Worm (Caenorhabditis elegans) whole organism, midembryonic: ENCODE data around the gene acr-14.

Experiments used
- T22C8.4 ChIP-seq: fragments of 200-800 bp; sonication (Bioruptor generic); IDR thresholded peaks from 2 replicates; pipeline ENCODE4 v1.3.6; 2022; ENCODE audit warnings: missing genetic modification characterization, missing compliant biosample characterization
- cog-1 ChIP-seq: sonication (generic microtip); optimal IDR thresholded peaks from 2 replicates; lab custom pipeline; 2016; ENCODE audit warnings: missing genetic modification characterization, missing compliant biosample characterization
- flt-1 ChIP-seq: fragments of 200-800 bp; sonication (Bioruptor generic); IDR thresholded peaks from 2 replicates; pipeline ENCODE4 v1.3.6; 2022; ENCODE audit warnings: missing genetic modification characterization, missing compliant biosample characterization
- klf-2 ChIP-seq: fragments of 200-800 bp; sonication (Bioruptor generic); conservative IDR thresholded peaks from 2 replicates; pipeline ENCODE4 v1.3.6; 2022; ENCODE audit warnings: missing genetic modification reagents, missing genetic modification characterization, missing compliant biosample characterization
- med-1 ChIP-seq: sonication (generic microtip); optimal IDR thresholded peaks from 2 replicates; lab custom pipeline; 2017; ENCODE audit warnings: missing genetic modification characterization, mild to moderate bottlenecking, missing compliant biosample characterization, antibody characterized with exemption, missing genetic modification reagents; ENCODE audit not compliant: insufficient read depth
- ref-1 ChIP-seq: fragments of 200-800 bp; sonication (Bioruptor generic); conservative IDR thresholded peaks from 2 replicates; pipeline ENCODE4 v1.3.6; 2022; ENCODE audit warnings: missing genetic modification reagents, missing genetic modification characterization, missing compliant biosample characterization
- tab-1 ChIP-seq: fragments of 200-800 bp; sonication (Bioruptor generic); IDR thresholded peaks from 2 replicates; pipeline ENCODE4 v1.3.6; 2022; ENCODE audit warnings: missing genetic modification characterization, missing compliant biosample characterization
- ztf-23 ChIP-seq: fragments of 200-800 bp; sonication (Bioruptor generic); IDR thresholded peaks from 2 replicates; pipeline ENCODE4 v1.3.6; 2022; ENCODE audit warnings: missing genetic modification reagents, missing genetic modification characterization, missing compliant biosample characterization
- ztf-29 ChIP-seq: fragments of 200-800 bp; sonication (Bioruptor generic); IDR thresholded peaks from 2 replicates; pipeline ENCODE4 v1.3.6; 2022; ENCODE audit warnings: missing genetic modification reagents, missing genetic modification characterization, missing compliant biosample characterization

DNA sequence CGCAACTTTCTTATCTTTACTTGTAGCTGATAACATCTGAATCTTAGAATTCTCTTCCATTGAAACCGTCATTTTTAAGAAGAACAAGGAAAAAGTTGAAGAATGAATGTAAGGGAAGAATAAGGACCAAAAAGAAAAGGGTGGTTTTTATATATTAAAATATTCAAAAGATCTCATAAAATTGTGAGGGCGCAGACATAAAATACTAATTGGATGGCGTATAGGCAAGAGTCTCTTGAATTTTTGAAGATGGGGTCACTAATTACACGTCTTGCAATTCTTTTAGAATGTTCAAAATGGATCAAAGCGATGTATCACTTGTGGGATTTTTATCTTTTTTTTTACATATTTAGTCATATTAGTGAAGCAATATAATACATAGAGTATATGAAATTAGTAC lies 35.7 kb upstream of the acr-14 start, which contains the start of gene twk-3:
- TF ChIP-seq tab-1 (GFP tag; lab: Robert Waterston, UW) (no peak), klf-2 (GFP tag; lab: Robert Waterston, UW) (no peak), T22C8.4 (GFP tag; lab: Robert Waterston, UW) (no peak), cog-1 (tag; lab: Kevin White, UChicago) (no peak), ref-1 (GFP tag; lab: Robert Waterston, UW) (no peak), ztf-29 (GFP tag; lab: Robert Waterston, UW) (no peak), med-1 (GFP tag; lab: Kevin White, UChicago) (no peak), flt-1 (no peak), ztf-23 (GFP tag; lab: Robert Waterston, UW) (no peak)
